Worm (Caenorhabditis elegans): ENCODE data around the gene cec-7.

- TF ChIP-seq daf-12 (tag; optimal IDR thresholded peaks at IDR 0.05) (no peak), lsy-12 (tag; optimal IDR thresholded peaks at IDR 0.05) (no peak), sea-2 (GFP tag; optimal IDR thresholded peaks at IDR 0.05) (no peak), nhr-237 (tag; optimal IDR thresholded peaks at IDR 0.05) (no peak), snpc-4 (tag; optimal IDR thresholded peaks at IDR 0.05) (no peak), nhr-76 (tag; optimal IDR thresholded peaks at IDR 0.05) (no peak), zag-1 (tag; optimal IDR thresholded peaks at IDR 0.05) (no peak), nhr-25 (tag; optimal IDR thresholded peaks at IDR 0.05) (no peak), ZK546.5 (tag; optimal IDR thresholded peaks at IDR 0.05) (no peak), fos-1 (tag; optimal IDR thresholded peaks at IDR 0.05) (no peak), nhr-28 (tag; optimal IDR thresholded peaks at IDR 0.05) (no peak)
Observed at ce11 chrIII:12910365-12910764, 33.0 kb upstream of the cec-7 start, which contains the start of gene flp-14.
